Worm (Caenorhabditis elegans) whole organism, L4 larva: ENCODE results near the gene nop-1.
A peak's percentile ranks its signal among the peaks of the same experiment; 100 is the strongest.

Experiments used
- F10B5.3 ChIP-seq: sonication (generic microtip); optimal IDR thresholded peaks from 2 replicates; lab custom pipeline; 2016; ENCODE audit warnings: mild to moderate bottlenecking, missing genetic modification characterization, missing compliant biosample characterization
- F37D6.2 ChIP-seq: sonication (generic microtip); optimal IDR thresholded peaks from 2 replicates; lab custom pipeline; 2016; ENCODE audit warnings: mild to moderate bottlenecking, missing genetic modification characterization, missing compliant biosample characterization
- F44E2.7 ChIP-seq: fragments of 200-800 bp; sonication (Bioruptor generic); IDR thresholded peaks from 2 replicates; pipeline ENCODE4 v2.1.2; 2022; ENCODE audit warnings: missing genetic modification characterization, missing compliant biosample characterization
- R02D3.7 ChIP-seq: fragments of 150-350 bp; sonication (generic microtip); optimal IDR thresholded peaks from 3 replicates; lab custom pipeline; 2014; ENCODE audit warnings: missing biosample characterization, missing genetic modification characterization
- T20F7.1 ChIP-seq: fragments of 200-800 bp; sonication (Bioruptor generic); optimal IDR thresholded peaks from 2 replicates; lab custom pipeline; 2018; ENCODE audit warnings: mild to moderate bottlenecking, missing genetic modification characterization, missing compliant biosample characterization
- T26A8.4 ChIP-seq: fragments of 200-800 bp; sonication (Bioruptor generic); IDR thresholded peaks from 2 replicates; pipeline ENCODE4 v1.3.6; 2022; ENCODE audit warnings: missing genetic modification characterization, missing compliant biosample characterization
- Y5F2A.4 ChIP-seq: fragments of 200-800 bp; sonication (Bioruptor generic); optimal IDR thresholded peaks from 2 replicates; lab custom pipeline; 2018; ENCODE audit warnings: mild to moderate bottlenecking, missing genetic modification characterization, missing compliant biosample characterization
- Y75B8A.6 ChIP-seq: fragments of 200-800 bp; sonication (Bioruptor generic); IDR thresholded peaks from 2 replicates; pipeline ENCODE4 v1.3.6; 2022; ENCODE audit warnings: missing genetic modification reagents, missing genetic modification characterization, missing compliant biosample characterization
- aha-1 ChIP-seq: fragments of 150-350 bp; peaks from one replicate; lab custom pipeline; 2014; ENCODE audit warnings: missing biosample characterization, missing genetic modification characterization
- aly-2 ChIP-seq: sonication (generic microtip); optimal IDR thresholded peaks from 2 replicates; lab custom pipeline; 2018; ENCODE audit warnings: missing biosample characterization, missing genetic modification characterization
- ama-1 ChIP-seq: fragments of 150-350 bp; optimal IDR thresholded peaks from 2 replicates; lab custom pipeline; 2014; ENCODE audit warnings: inconsistent platforms, mixed read lengths
- ceh-62 ChIP-seq: sonication (generic microtip); optimal IDR thresholded peaks from 2 replicates; lab custom pipeline; 2017; ENCODE audit warnings: missing biosample characterization, missing genetic modification characterization
- ces-1 ChIP-seq: fragments of 150-350 bp; sonication (generic microtip); optimal IDR thresholded peaks from 4 replicates; lab custom pipeline; 2014; ENCODE audit warnings: missing biosample characterization, missing genetic modification reagents, missing genetic modification characterization
- cey-2 ChIP-seq: sonication (generic microtip); optimal IDR thresholded peaks from 3 replicates; lab custom pipeline; 2017; ENCODE audit warnings: missing genetic modification characterization, mild to moderate bottlenecking, missing compliant biosample characterization, antibody characterized with exemption, borderline replicate concordance; ENCODE audit not compliant: insufficient read depth
- ctbp-1 ChIP-seq: fragments of 200-800 bp; sonication (Bioruptor generic); IDR thresholded peaks from 2 replicates; pipeline ENCODE4 v1.3.6; 2022; ENCODE audit warnings: missing genetic modification reagents, missing genetic modification characterization, missing compliant biosample characterization
- daf-16 ChIP-seq, 3 experiments: sonication (generic microtip); optimal IDR thresholded peaks; 2 replicates each; lab custom pipeline; 2016 to 2017; ENCODE audit warnings: missing genetic modification characterization in 3 of 3, missing genetic modification reagents in 3 of 3, mild to moderate bottlenecking in 2 of 3, missing compliant biosample characterization in 2 of 3, missing biosample characterization in 1 of 3, moderate library complexity in 1 of 3
- daf-19 ChIP-seq: fragments of 200-800 bp; sonication (Bioruptor generic); conservative IDR thresholded peaks from 2 replicates; pipeline ENCODE4 v1.3.6; 2022; ENCODE audit warnings: missing genetic modification characterization, missing compliant biosample characterization
- dmd-8 ChIP-seq: fragments of 200-800 bp; sonication (Bioruptor generic); IDR thresholded peaks from 2 replicates; pipeline ENCODE4 v1.3.6; 2022; ENCODE audit warnings: missing genetic modification characterization, missing compliant biosample characterization
- dmd-9 ChIP-seq: fragments of 200-800 bp; sonication (Bioruptor generic); IDR thresholded peaks from 2 replicates; pipeline ENCODE4 v1.3.6; 2022; ENCODE audit warnings: missing genetic modification reagents, missing genetic modification characterization, missing compliant biosample characterization
- dpl-1 ChIP-seq: fragments of 150-350 bp; optimal IDR thresholded peaks from 2 replicates; lab custom pipeline; 2014; ENCODE audit warnings: missing biosample characterization, missing genetic modification reagents, missing genetic modification characterization
- egl-27 ChIP-seq: sonication (generic microtip); optimal IDR thresholded peaks from 3 replicates; lab custom pipeline; 2017; ENCODE audit warnings: missing biosample characterization, missing genetic modification reagents, missing genetic modification characterization
- gei-8 ChIP-seq: fragments of 200-800 bp; sonication (Bioruptor generic); optimal IDR thresholded peaks from 2 replicates; lab custom pipeline; 2018; ENCODE audit warnings: mild to moderate bottlenecking, missing genetic modification characterization, missing compliant biosample characterization
- lin-29 ChIP-seq: fragments of 200-800 bp; sonication (Bioruptor generic); IDR thresholded peaks from 2 replicates; pipeline ENCODE4 v1.3.6; 2022; ENCODE audit warnings: missing genetic modification reagents, missing genetic modification characterization, missing compliant biosample characterization
- lin-38 ChIP-seq: fragments of 200-800 bp; sonication (Bioruptor generic); IDR thresholded peaks from 2 replicates; pipeline ENCODE4 v1.3.6; 2022; ENCODE audit warnings: missing genetic modification reagents, missing genetic modification characterization, missing compliant biosample characterization
- madf-5 ChIP-seq, 2 experiments: fragments of 200-800 bp; sonication (Bioruptor generic); IDR thresholded peaks; 2 replicates each; pipeline ENCODE4 v1.3.6; 2022; ENCODE audit warnings: missing compliant biosample characterization in 2 of 2, missing genetic modification characterization in 2 of 2
- mxl-3 ChIP-seq: fragments of 200-800 bp; sonication (Bioruptor generic); optimal IDR thresholded peaks from 2 replicates; lab custom pipeline; 2018; ENCODE audit warnings: mild to moderate bottlenecking, missing genetic modification characterization, missing compliant biosample characterization
- nhr-102 ChIP-seq: sonication (generic microtip); optimal IDR thresholded peaks from 2 replicates; lab custom pipeline; 2016; ENCODE audit warnings: mild to moderate bottlenecking, missing genetic modification characterization, moderate library complexity, missing compliant biosample characterization
- nhr-25 ChIP-seq: sonication (generic microtip); optimal IDR thresholded peaks from 2 replicates; lab custom pipeline; 2017; ENCODE audit warnings: missing genetic modification characterization, mild to moderate bottlenecking, missing compliant biosample characterization, antibody characterized with exemption, moderate library complexity, borderline replicate concordance; ENCODE audit not compliant: insufficient read depth
- nhr-28 ChIP-seq: fragments of 150-350 bp; optimal IDR thresholded peaks from 2 replicates; lab custom pipeline; 2014; ENCODE audit warnings: missing biosample characterization, missing genetic modification characterization
- nhr-42 ChIP-seq: fragments of 200-800 bp; sonication (Bioruptor generic); IDR thresholded peaks from 2 replicates; pipeline ENCODE4 v1.3.6; 2022; ENCODE audit warnings: missing genetic modification characterization, missing compliant biosample characterization
- nhr-76 ChIP-seq: fragments of 150-350 bp; optimal IDR thresholded peaks from 2 replicates; lab custom pipeline; 2014; ENCODE audit warnings: missing biosample characterization, missing genetic modification characterization
- nhr-77 ChIP-seq: fragments of 150-350 bp; optimal IDR thresholded peaks from 2 replicates; lab custom pipeline; 2014; ENCODE audit warnings: missing biosample characterization, missing genetic modification characterization
- pha-4 ChIP-seq, 2 experiments: fragments of 150-350 bp in 1 of 2; fragments of 200-800 bp in 1 of 2; sonication (Bioruptor generic) in 1 of 2; IDR thresholded peaks in 1 of 2; optimal IDR thresholded peaks in 1 of 2; 2 replicates each; pipeline versions ENCODE4 v1.3.6 to Lab custom; 2014 to 2022; ENCODE audit warnings: missing genetic modification characterization in 2 of 2, missing genetic modification reagents in 2 of 2, missing biosample characterization in 1 of 2, missing compliant biosample characterization in 1 of 2
- rbr-2 ChIP-seq: sonication (generic microtip); optimal IDR thresholded peaks from 2 replicates; lab custom pipeline; 2016; ENCODE audit warnings: missing genotype, missing genetic modification characterization, missing compliant biosample characterization
- saeg-2 ChIP-seq: fragments of 200-800 bp; sonication (Bioruptor generic); IDR thresholded peaks from 2 replicates; pipeline ENCODE4 v1.3.6; 2022; ENCODE audit warnings: missing genetic modification reagents, missing genetic modification characterization, missing compliant biosample characterization
- sdz-12 ChIP-seq: fragments of 200-800 bp; sonication (Bioruptor generic); optimal IDR thresholded peaks from 2 replicates; lab custom pipeline; 2018; ENCODE audit warnings: mild to moderate bottlenecking, missing genetic modification characterization, missing compliant biosample characterization
- snpc-1.2 ChIP-seq: fragments of 200-800 bp; sonication (Bioruptor generic); IDR thresholded peaks from 2 replicates; pipeline ENCODE4 v1.3.6; 2022; ENCODE audit warnings: missing genetic modification reagents, missing genetic modification characterization, missing compliant biosample characterization
- snpc-4 ChIP-seq: fragments of 150-350 bp; optimal IDR thresholded peaks from 2 replicates; lab custom pipeline; 2014; ENCODE audit warnings: missing biosample characterization, missing genetic modification characterization
- spr-3 ChIP-seq: fragments of 200-800 bp; sonication (Bioruptor generic); optimal IDR thresholded peaks from 2 replicates; lab custom pipeline; 2018; ENCODE audit warnings: mild to moderate bottlenecking, missing genetic modification characterization, missing compliant biosample characterization
- unc-130 ChIP-seq: sonication (generic microtip); optimal IDR thresholded peaks from 2 replicates; lab custom pipeline; 2016; ENCODE audit warnings: missing genetic modification reagents, missing genetic modification characterization, missing compliant biosample characterization
- unc-39 ChIP-seq: sonication (generic microtip); optimal IDR thresholded peaks from 2 replicates; lab custom pipeline; 2017; ENCODE audit warnings: missing biosample characterization, missing genetic modification characterization
- unc-62 ChIP-seq, 3 experiments: fragments of 150-350 bp in 1 of 3; sonication (generic microtip); optimal IDR thresholded peaks in 2 of 3; peaks in 1 of 3; 1 replicate in 1 of 3; 2 replicates in 2 of 3; lab custom pipeline; 2014 to 2017; ENCODE audit warnings: missing biosample characterization in 3 of 3, missing genetic modification characterization in 3 of 3, missing genetic modification reagents in 3 of 3, missing genotype in 1 of 3
- vab-7 ChIP-seq: fragments of 200-800 bp; sonication (Bioruptor generic); IDR thresholded peaks from 2 replicates; pipeline ENCODE4 v1.3.6; 2022; ENCODE audit warnings: missing genetic modification reagents, missing genetic modification characterization, missing compliant biosample characterization
- zfp-2 ChIP-seq: sonication (generic microtip); optimal IDR thresholded peaks from 2 replicates; lab custom pipeline; 2016; ENCODE audit warnings: mild to moderate bottlenecking, missing genetic modification characterization, missing compliant biosample characterization
- zfp-3 ChIP-seq: fragments of 200-800 bp; sonication (Bioruptor generic); conservative IDR thresholded peaks from 2 replicates; pipeline ENCODE4 v1.3.6; 2022; ENCODE audit warnings: missing genetic modification reagents, missing genetic modification characterization, missing compliant biosample characterization
- zip-11 ChIP-seq: fragments of 200-800 bp; sonication (Bioruptor generic); IDR thresholded peaks from 2 replicates; pipeline ENCODE4 v1.3.6; 2022; ENCODE audit warnings: missing genetic modification characterization, missing compliant biosample characterization
- zip-2 ChIP-seq: fragments of 150-350 bp; optimal IDR thresholded peaks from 2 replicates; lab custom pipeline; 2014; ENCODE audit warnings: missing biosample characterization, missing genetic modification characterization
- ztf-11 ChIP-seq: fragments of 150-350 bp; optimal IDR thresholded peaks from 2 replicates; lab custom pipeline; 2014; ENCODE audit warnings: missing biosample characterization, missing genetic modification characterization

Gene nop-1

ce11 chrIII:5953041-5953912, 5.2 kb upstream of the nop-1 start (continued):
- no peak for TF ChIP-seq daf-16 (GFP tag; optimal IDR thresholded peaks at IDR 0.05; lab: Kevin White, UChicago)
- TF ChIP-seq daf-16 (tag; optimal IDR thresholded peaks at IDR 0.05; lab: Kevin White, UChicago): peak; percentile 28
- no peak for TF ChIP-seq F44E2.7
- TF ChIP-seq lin-29 (GFP tag; lab: Robert Waterston, UW): no peak
- TF ChIP-seq snpc-4: no peak
- TF ChIP-seq ceh-62: no peak
- TF ChIP-seq ces-1 (GFP tag; lab: Kevin White, UChicago): no peak
- TF ChIP-seq daf-19 (GFP tag; lab: Robert Waterston, UW): no peak
- TF ChIP-seq mxl-3 (GFP tag; lab: Kevin White, UChicago): no peak
- TF ChIP-seq aly-2: no peak
- no peak for TF ChIP-seq R02D3.7 (tag; lab: Kevin White, UChicago)
- TF ChIP-seq gei-8 (GFP tag; lab: Kevin White, UChicago): peak; percentile 2
- TF ChIP-seq lin-38: peak; percentile 47
- TF ChIP-seq snpc-1.2 (GFP tag; lab: Robert Waterston, UW): no peak
- TF ChIP-seq vab-7: no peak
- no peak for TF ChIP-seq dpl-1 (GFP tag; lab: Kevin White, UChicago)
- TF ChIP-seq F37D6.2 (tag; lab: Kevin White, UChicago): no peak
- TF ChIP-seq T26A8.4: peak; percentile 72; the same call in 1 of the 2 replicates
- TF ChIP-seq ztf-11 (tag; lab: Kevin White, UChicago): no peak
- TF ChIP-seq Y5F2A.4 (GFP tag; lab: Kevin White, UChicago): peak; percentile 6
- peak; percentile 73 for TF ChIP-seq aha-1
- no peak for TF ChIP-seq unc-39 (tag; lab: Kevin White, UChicago)
- TF ChIP-seq zfp-3 (GFP tag; lab: Robert Waterston, UW): peak; percentile 78; the same call in 1 of the 2 replicates
- TF ChIP-seq Y75B8A.6: no peak
- peak; percentile 75 for TF ChIP-seq nhr-102 (tag; lab: Kevin White, UChicago)
- TF ChIP-seq zip-11 (GFP tag; lab: Robert Waterston, UW): no peak
- no peak for TF ChIP-seq nhr-28 (tag; lab: Kevin White, UChicago)
- peak; percentile 45 for TF ChIP-seq nhr-25 (tag; lab: Kevin White, UChicago)
- peak; percentile 12 for TF ChIP-seq F10B5.3
- TF ChIP-seq dmd-9 (GFP tag; lab: Robert Waterston, UW): no peak
- no peak for TF ChIP-seq ctbp-1
- no peak for TF ChIP-seq sdz-12 (GFP tag; lab: Kevin White, UChicago)
- no peak for TF ChIP-seq spr-3 (GFP tag; lab: Kevin White, UChicago)
- TF ChIP-seq rbr-2: no peak
- TF ChIP-seq nhr-77 (tag; lab: Kevin White, UChicago): peak; percentile 17
- no peak for TF ChIP-seq madf-5 (GFP tag; IDR thresholded peaks at IDR 0.05; lab: Robert Waterston, UW)
- TF ChIP-seq unc-62 (GFP tag; optimal IDR thresholded peaks at IDR 0.05 in 1 of 2; lab: Kevin White, UChicago): no peak
- no peak for TF ChIP-seq unc-62 (tag; optimal IDR thresholded peaks at IDR 0.05; lab: Kevin White, UChicago)
- no peak for TF ChIP-seq cey-2 (tag; lab: Kevin White, UChicago)
- no peak for TF ChIP-seq nhr-76 (tag; lab: Kevin White, UChicago)
- TF ChIP-seq unc-130 (GFP tag; lab: Kevin White, UChicago): no peak
- no peak for TF ChIP-seq nhr-42 (GFP tag; lab: Robert Waterston, UW)
- TF ChIP-seq zfp-2 (tag; lab: Kevin White, UChicago): no peak
- peak; percentile 12 for TF ChIP-seq T20F7.1
- no peak for TF ChIP-seq zip-2 (tag; lab: Kevin White, UChicago)
- peak; percentile 48 for TF ChIP-seq pha-4 (GFP tag; IDR thresholded peaks at IDR 0.05; lab: Robert Waterston, UW)
- no peak for TF ChIP-seq pha-4 (tag; optimal IDR thresholded peaks at IDR 0.05; lab: Kevin White, UChicago)
- TF ChIP-seq saeg-2: no peak
- no peak for TF ChIP-seq egl-27 (tag; lab: Kevin White, UChicago)
- no peak for TF ChIP-seq dmd-8
- TF ChIP-seq ama-1: no peak
